Worm (Caenorhabditis elegans): ENCODE results near the gene lec-3.

DNA sequence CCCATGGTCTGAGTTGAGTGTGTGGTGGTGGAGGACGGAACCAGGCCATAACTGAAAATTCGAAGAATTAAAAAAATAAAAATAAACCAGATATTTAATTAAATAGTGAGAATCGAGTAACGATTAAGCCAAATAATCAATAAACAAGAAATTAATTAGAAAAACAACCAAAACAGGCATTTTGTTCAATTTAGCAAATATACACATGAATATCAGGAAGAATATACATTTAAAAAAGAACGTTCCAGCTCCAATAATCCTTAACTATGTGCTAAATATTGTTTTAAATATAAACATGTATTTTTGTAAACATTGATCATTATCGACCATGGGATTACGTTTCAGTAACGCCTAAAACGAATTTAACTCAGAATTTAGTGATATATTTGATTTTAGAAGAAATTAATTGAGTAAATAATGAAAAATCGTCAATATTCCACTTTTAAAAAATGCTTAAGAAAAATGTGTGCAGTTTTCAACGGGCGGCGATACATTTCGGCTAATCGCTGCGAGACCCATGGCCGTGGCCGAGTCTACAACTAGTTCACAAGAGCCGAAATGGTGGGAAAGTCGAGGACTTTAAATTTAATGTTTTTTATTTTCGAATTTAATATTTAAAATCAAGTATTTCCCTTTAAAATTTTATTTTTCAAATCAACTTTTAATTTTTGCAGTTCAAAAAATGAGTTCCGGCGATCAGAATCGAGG lies 22.8 kb upstream of the lec-3 start, which contains the start of the genes R53.4 and psf-1:
- TF ChIP-seq zag-1 (tag; optimal IDR thresholded peaks at IDR 0.05) (no peak), nhr-12 (tag; optimal IDR thresholded peaks at IDR 0.05) (no peak), R02D3.7 (tag; optimal IDR thresholded peaks at IDR 0.05) (no peak), elt-3 (tag; optimal IDR thresholded peaks at IDR 0.05) (no peak), nhr-237 (tag; optimal IDR thresholded peaks at IDR 0.05) (no peak), nhr-11 (tag; optimal IDR thresholded peaks at IDR 0.05) (no peak), skn-1 (tag; optimal IDR thresholded peaks at IDR 0.05) (no peak), lin-13 (GFP tag; optimal IDR thresholded peaks at IDR 0.05) (peak; percentile 22), unc-39 (tag; optimal IDR thresholded peaks at IDR 0.05) (no peak), mdl-1 (tag; optimal IDR thresholded peaks at IDR 0.05) (no peak)
